Worm (Caenorhabditis elegans) whole organism, L1 larva: ENCODE results near the gene ZK177.3.

Source experiments
- F16B12.6 ChIP-seq: fragments of 150-350 bp; optimal IDR thresholded peaks from 2 replicates; lab custom pipeline; 2014; ENCODE audit warnings: missing biosample characterization, missing genetic modification characterization
- alr-1 ChIP-seq: fragments of 200-800 bp; sonication (Bioruptor generic); optimal IDR thresholded peaks from 2 replicates; lab custom pipeline; 2018; ENCODE audit warnings: borderline replicate concordance, mild to moderate bottlenecking, missing genetic modification characterization, missing compliant biosample characterization
- efl-3 ChIP-seq: fragments of 200-800 bp; sonication (Bioruptor generic); optimal IDR thresholded peaks from 2 replicates; lab custom pipeline; 2018; ENCODE audit warnings: mild to moderate bottlenecking, missing genetic modification characterization, missing compliant biosample characterization
- lsy-2 ChIP-seq, 2 experiments: fragments of 150-350 bp; optimal IDR thresholded peaks; 2 replicates each; lab custom pipeline; 2014; ENCODE audit warnings: missing biosample characterization in 2 of 2, missing genetic modification characterization in 2 of 2
- mdl-1 ChIP-seq, 2 experiments: fragments of 150-350 bp; optimal IDR thresholded peaks; 2 replicates each; lab custom pipeline; 2014 to 2017; ENCODE audit warnings: missing biosample characterization in 2 of 2, missing genetic modification characterization in 2 of 2, inconsistent platforms in 1 of 2
- nhr-11 ChIP-seq: fragments of 150-350 bp; optimal IDR thresholded peaks from 2 replicates; lab custom pipeline; 2014; ENCODE audit warnings: missing biosample characterization, missing genetic modification characterization
- pag-3 ChIP-seq: sonication (generic microtip); optimal IDR thresholded peaks from 2 replicates; lab custom pipeline; 2017; ENCODE audit warnings: missing genetic modification characterization, mild to moderate bottlenecking, missing compliant biosample characterization, antibody characterized with exemption, borderline replicate concordance; ENCODE audit not compliant: insufficient read depth
- snu-23 ChIP-seq: sonication (generic microtip); optimal IDR thresholded peaks from 2 replicates; lab custom pipeline; 2016; ENCODE audit warnings: missing genetic modification characterization, missing compliant biosample characterization
- sptf-1 ChIP-seq: fragments of 150-350 bp; optimal IDR thresholded peaks from 2 replicates; lab custom pipeline; 2014; ENCODE audit warnings: missing biosample characterization, missing genetic modification characterization
- tbx-2 ChIP-seq: sonication (generic microtip); optimal IDR thresholded peaks from 2 replicates; lab custom pipeline; 2016; ENCODE audit warnings: missing genetic modification characterization, missing compliant biosample characterization
- unc-98 ChIP-seq: fragments of 200-800 bp; sonication (Bioruptor generic); IDR thresholded peaks from 2 replicates; pipeline ENCODE4 v1.3.6; 2022; ENCODE audit warnings: missing genetic modification characterization, missing compliant biosample characterization

- TF ChIP-seq lsy-2 (tag; optimal IDR thresholded peaks at IDR 0.05; lab: Kevin White, UChicago): no peak
- TF ChIP-seq nhr-11: no peak
- TF ChIP-seq efl-3 (GFP tag; lab: Kevin White, UChicago): no peak
- no peak for TF ChIP-seq F16B12.6 (tag; lab: Kevin White, UChicago)
- TF ChIP-seq tbx-2 (tag; lab: Kevin White, UChicago): no peak
- no peak for TF ChIP-seq mdl-1 (tag; optimal IDR thresholded peaks at IDR 0.05; lab: Kevin White, UChicago)
- TF ChIP-seq alr-1: no peak
- TF ChIP-seq unc-98 (GFP tag; lab: Robert Waterston, UW): no peak
- TF ChIP-seq pag-3 (tag; lab: Kevin White, UChicago): no peak
- no peak for TF ChIP-seq snu-23
- TF ChIP-seq sptf-1 (tag; lab: Kevin White, UChicago): no peak
Observed at ce11 chrII:5537524-5537923, 21.9 kb downstream of the ZK177.3 start, which contains the start of gene C17C3.11.
